Comparison of ENCODE assay signal across 1 fruit fly cellular context in genomic region chr3R:16234745-16235149, dm6.
TF ChIP-seq lines count a peak whose summit lies in the region.

No protein-coding gene starts in this region.

TF ChIP-seq in whole organism, embryonic, 481 proteins besides CTCF, POLR2A, EP300 and RAD21 (continued from another document):
- TF ChIP-seq gfzf (GFP tag; optimal IDR thresholded peaks at IDR 0.05; lab: Kevin White, UChicago) = no peak
- TF ChIP-seq Tbp (GFP tag; optimal IDR thresholded peaks at IDR 0.05; lab: Kevin White, UChicago) = no peak
- no peak for TF ChIP-seq sim (GFP tag; IDR thresholded peaks at IDR 0.05; lab: Robert Waterston, UW)
- TF ChIP-seq PHDP (tag; optimal IDR thresholded peaks at IDR 0.05; lab: Kevin White, UChicago) = peak; percentile 15
- peak; percentile 28 for TF ChIP-seq CG16815 (GFP tag; optimal IDR thresholded peaks at IDR 0.05; lab: Kevin White, UChicago)
- no peak for TF ChIP-seq CG17328 (GFP tag; IDR thresholded peaks at IDR 0.05; lab: Robert Waterston, UW)
- TF ChIP-seq CG10979 (tag; optimal IDR thresholded peaks at IDR 0.05; lab: Kevin White, UChicago) = peak; percentile 70
- TF ChIP-seq hkb (optimal IDR thresholded peaks at IDR 0.05; lab: Kevin White, UChicago) = no peak
- TF ChIP-seq hkb (GFP tag; IDR thresholded peaks at IDR 0.05; lab: Robert Waterston, UW) = no peak
- no peak for TF ChIP-seq CG17568 (GFP tag; optimal IDR thresholded peaks at IDR 0.05; lab: Kevin White, UChicago)
- no peak for TF ChIP-seq cas (GFP tag; IDR thresholded peaks at IDR 0.05; lab: Robert Waterston, UW)
- TF ChIP-seq exex (tag; optimal IDR thresholded peaks at IDR 0.05; lab: Kevin White, UChicago) = no peak
- no peak for TF ChIP-seq chif (GFP tag; optimal IDR thresholded peaks at IDR 0.05; lab: Kevin White, UChicago)
- no peak for TF ChIP-seq CG4360 (GFP tag; IDR thresholded peaks at IDR 0.05; lab: Robert Waterston, UW)
- TF ChIP-seq CG15601 (tag; optimal IDR thresholded peaks at IDR 0.05; lab: Kevin White, UChicago) = peak; percentile 23
- peak; percentile 61 for TF ChIP-seq CoRest (tag; optimal IDR thresholded peaks at IDR 0.05; lab: Kevin White, UChicago)
- TF ChIP-seq D19A (tag; optimal IDR thresholded peaks at IDR 0.05; lab: Kevin White, UChicago) = peak; percentile 97
- TF ChIP-seq jumu (GFP tag; optimal IDR thresholded peaks at IDR 0.05; lab: Kevin White, UChicago) = no peak
- TF ChIP-seq CG13894 (tag; optimal IDR thresholded peaks at IDR 0.05; lab: Kevin White, UChicago) = no peak
- no peak for TF ChIP-seq dm (GFP tag; optimal IDR thresholded peaks at IDR 0.05; lab: Kevin White, UChicago)
- TF ChIP-seq CG9727 (GFP tag; optimal IDR thresholded peaks at IDR 0.05; lab: Kevin White, UChicago) = peak; percentile 56
- TF ChIP-seq CG7786 (GFP tag; optimal IDR thresholded peaks at IDR 0.05; lab: Kevin White, UChicago) = no peak
- TF ChIP-seq CG11696 (GFP tag; IDR thresholded peaks at IDR 0.05; lab: Robert Waterston, UW) = no peak
- TF ChIP-seq amos (GFP tag; IDR thresholded peaks at IDR 0.05; lab: Robert Waterston, UW; ENCODE audit: partially characterized antibody) = no peak
- no peak for TF ChIP-seq knrl (GFP tag; IDR thresholded peaks at IDR 0.05; lab: Robert Waterston, UW; ENCODE audit: partially characterized antibody)
- peak; percentile 34 for TF ChIP-seq Hsf (GFP tag; optimal IDR thresholded peaks at IDR 0.05; lab: Kevin White, UChicago)
- no peak for TF ChIP-seq ab (GFP tag; optimal IDR thresholded peaks at IDR 0.05; lab: Kevin White, UChicago)
- no peak for TF ChIP-seq CG2129 (GFP tag; IDR thresholded peaks at IDR 0.05; lab: Robert Waterston, UW; ENCODE audit: partially characterized antibody)
- TF ChIP-seq phol (tag; optimal IDR thresholded peaks at IDR 0.05; lab: Kevin White, UChicago) = peak; percentile 71
- no peak for TF ChIP-seq CG43689 (GFP tag; IDR thresholded peaks at IDR 0.05; lab: Robert Waterston, UW)
- no peak for TF ChIP-seq ind (GFP tag; optimal IDR thresholded peaks at IDR 0.05; lab: Kevin White, UChicago)
- peak; percentile 2 for TF ChIP-seq slp2 (GFP tag; optimal IDR thresholded peaks at IDR 0.05; lab: Kevin White, UChicago)
- TF ChIP-seq ewg (GFP tag; optimal IDR thresholded peaks at IDR 0.05; lab: Kevin White, UChicago) = peak; percentile 30
- no peak for TF ChIP-seq stc (GFP tag; IDR thresholded peaks at IDR 0.05; lab: Robert Waterston, UW)
- TF ChIP-seq CG17612 (GFP tag; IDR thresholded peaks at IDR 0.05; lab: Robert Waterston, UW) = no peak
- TF ChIP-seq CG15269 (tag; optimal IDR thresholded peaks at IDR 0.05; lab: Kevin White, UChicago) = no peak
- TF ChIP-seq caup (GFP tag; optimal IDR thresholded peaks at IDR 0.05; lab: Kevin White, UChicago; ENCODE audit: severe bottlenecking) = no peak
- no peak for TF ChIP-seq BtbVII (GFP tag; optimal IDR thresholded peaks at IDR 0.05; lab: Kevin White, UChicago)
- TF ChIP-seq dan (GFP tag; IDR thresholded peaks at IDR 0.05; lab: Robert Waterston, UW) = no peak
- TF ChIP-seq bsh (GFP tag; optimal IDR thresholded peaks at IDR 0.05; lab: Kevin White, UChicago) = peak; percentile 33 to 79
- no peak for TF ChIP-seq CG1603 (tag; optimal IDR thresholded peaks at IDR 0.05; lab: Kevin White, UChicago)
- no peak for TF ChIP-seq scrt (GFP tag; optimal IDR thresholded peaks at IDR 0.05; lab: Kevin White, UChicago)
- TF ChIP-seq Opbp (GFP tag; IDR thresholded peaks at IDR 0.05; lab: Robert Waterston, UW; ENCODE audit: partially characterized antibody) = no peak
- no peak for TF ChIP-seq chm (GFP tag; IDR thresholded peaks at IDR 0.05; lab: Robert Waterston, UW)
- TF ChIP-seq stwl (tag; optimal IDR thresholded peaks at IDR 0.05; lab: Kevin White, UChicago) = no peak
- TF ChIP-seq dmrt11E (tag; optimal IDR thresholded peaks at IDR 0.05; lab: Kevin White, UChicago) = peak; percentile 52
- no peak for TF ChIP-seq sob (GFP tag; IDR thresholded peaks at IDR 0.05; lab: Robert Waterston, UW)
- no peak for TF ChIP-seq CG2120 (GFP tag; optimal IDR thresholded peaks at IDR 0.05; lab: Kevin White, UChicago)
- no peak for TF ChIP-seq CG2202 (tag; optimal IDR thresholded peaks at IDR 0.05; lab: Kevin White, UChicago)
- no peak for TF ChIP-seq GATAe (GFP tag; conservative IDR thresholded peaks at IDR 0.05; lab: Robert Waterston, UW)
- no peak for TF ChIP-seq sima (GFP tag; optimal IDR thresholded peaks at IDR 0.05; lab: Kevin White, UChicago)
- TF ChIP-seq sc (optimal IDR thresholded peaks at IDR 0.05; lab: Kevin White, UChicago) = no peak
- TF ChIP-seq sc (GFP tag; optimal IDR thresholded peaks at IDR 0.05; lab: Kevin White, UChicago) = peak; percentile 59
- TF ChIP-seq CG1647 (GFP tag; optimal IDR thresholded peaks at IDR 0.05; lab: Kevin White, UChicago) = no peak
- no peak for TF ChIP-seq ken (GFP tag; IDR thresholded peaks at IDR 0.05; lab: Robert Waterston, UW)
- TF ChIP-seq fu2 (GFP tag; optimal IDR thresholded peaks at IDR 0.05; lab: Kevin White, UChicago) = no peak
- no peak for TF ChIP-seq luna (GFP tag; optimal IDR thresholded peaks at IDR 0.05; lab: Kevin White, UChicago)
- no peak for TF ChIP-seq CG32772 (GFP tag; IDR thresholded peaks at IDR 0.05; lab: Robert Waterston, UW)
- TF ChIP-seq Hmx (GFP tag; optimal IDR thresholded peaks at IDR 0.05; lab: Kevin White, UChicago) = peak; percentile 30
- no peak for TF ChIP-seq B-H2 (GFP tag; optimal IDR thresholded peaks at IDR 0.05; lab: Kevin White, UChicago)
- TF ChIP-seq Max (GFP tag; optimal IDR thresholded peaks at IDR 0.05; lab: Kevin White, UChicago) = peak; percentile 18
- TF ChIP-seq jigr1 (GFP tag; IDR thresholded peaks at IDR 0.05; lab: Robert Waterston, UW) = no peak
- no peak for TF ChIP-seq Bgb (GFP tag; IDR thresholded peaks at IDR 0.05; lab: Robert Waterston, UW; ENCODE audit: partially characterized antibody)
- no peak for TF ChIP-seq Pdp1 (GFP tag; optimal IDR thresholded peaks at IDR 0.05; lab: Kevin White, UChicago)
- TF ChIP-seq pnt (GFP tag; optimal IDR thresholded peaks at IDR 0.05; lab: Kevin White, UChicago) = no peak
- TF ChIP-seq CG9876 (GFP tag; optimal IDR thresholded peaks at IDR 0.05; lab: Kevin White, UChicago) = no peak
- no peak for TF ChIP-seq mam (GFP tag; optimal IDR thresholded peaks at IDR 0.05; lab: Kevin White, UChicago)
- TF ChIP-seq CG10274 (GFP tag; optimal IDR thresholded peaks at IDR 0.05; lab: Kevin White, UChicago) = peak; percentile 32
- TF ChIP-seq CG11504 (tag; optimal IDR thresholded peaks at IDR 0.05; lab: Kevin White, UChicago) = peak; percentile 69
- peak; percentile 53 for TF ChIP-seq CG13424 (tag; optimal IDR thresholded peaks at IDR 0.05; lab: Kevin White, UChicago)
- no peak for TF ChIP-seq lov (optimal IDR thresholded peaks at IDR 0.05; lab: Kevin White, UChicago)
- no peak for TF ChIP-seq lov (GFP tag; IDR thresholded peaks at IDR 0.05; lab: Robert Waterston, UW)
- TF ChIP-seq dysf (GFP tag; IDR thresholded peaks at IDR 0.05; lab: Robert Waterston, UW) = no peak
- TF ChIP-seq CG12744 (GFP tag; optimal IDR thresholded peaks at IDR 0.05; lab: Kevin White, UChicago) = no peak
- TF ChIP-seq Hmr (GFP tag; optimal IDR thresholded peaks at IDR 0.05; lab: Kevin White, UChicago) = no peak
- TF ChIP-seq crol (GFP tag; IDR thresholded peaks at IDR 0.05; lab: Robert Waterston, UW) = no peak
- peak; percentile 26 for TF ChIP-seq bcd (GFP tag; optimal IDR thresholded peaks at IDR 0.05; lab: Kevin White, UChicago)
- no peak for TF ChIP-seq otp (GFP tag; IDR thresholded peaks at IDR 0.05; lab: Robert Waterston, UW)
- no peak for TF ChIP-seq D (optimal IDR thresholded peaks at IDR 0.05; lab: Kevin White, UChicago)
- TF ChIP-seq D (GFP tag; optimal IDR thresholded peaks at IDR 0.05; lab: Kevin White, UChicago) = peak; percentile 54
- TF ChIP-seq CG7372 (GFP tag; IDR thresholded peaks at IDR 0.05; lab: Robert Waterston, UW) = no peak
- no peak for TF ChIP-seq sqz (GFP tag; optimal IDR thresholded peaks at IDR 0.05; lab: Kevin White, UChicago)
- TF ChIP-seq NC2β (GFP tag; optimal IDR thresholded peaks at IDR 0.05; lab: Kevin White, UChicago) = no peak
- TF ChIP-seq CG11398 (GFP tag; optimal IDR thresholded peaks at IDR 0.05; lab: Kevin White, UChicago) = no peak
- no peak for TF ChIP-seq C15 (GFP tag; IDR thresholded peaks at IDR 0.05; lab: Robert Waterston, UW)
- TF ChIP-seq CkIIα-i1 (GFP tag; IDR thresholded peaks at IDR 0.05; lab: Robert Waterston, UW) = no peak
- TF ChIP-seq ato (GFP tag; IDR thresholded peaks at IDR 0.05; lab: Robert Waterston, UW; ENCODE audit: partially characterized antibody) = no peak
- no peak for TF ChIP-seq vnd (GFP tag; IDR thresholded peaks at IDR 0.05; lab: Robert Waterston, UW; ENCODE audit: partially characterized antibody)
- no peak for TF ChIP-seq nerfin-2 (GFP tag; IDR thresholded peaks at IDR 0.05; lab: Robert Waterston, UW; ENCODE audit: partially characterized antibody)
- TF ChIP-seq pros (GFP tag; optimal IDR thresholded peaks at IDR 0.05; lab: Kevin White, UChicago) = no peak
- no peak for TF ChIP-seq crp (GFP tag; optimal IDR thresholded peaks at IDR 0.05; lab: Kevin White, UChicago)
- TF ChIP-seq CG4730 (GFP tag; IDR thresholded peaks at IDR 0.05; lab: Robert Waterston, UW) = no peak
- peak; percentile 62 for TF ChIP-seq CG14710 (tag; optimal IDR thresholded peaks at IDR 0.05; lab: Kevin White, UChicago)
- TF ChIP-seq Spps (tag; optimal IDR thresholded peaks at IDR 0.05; lab: Kevin White, UChicago) = no peak
- no peak for TF ChIP-seq croc (GFP tag; conservative IDR thresholded peaks at IDR 0.05; lab: Robert Waterston, UW)
- TF ChIP-seq eyg (GFP tag; optimal IDR thresholded peaks at IDR 0.05; lab: Kevin White, UChicago) = no peak
- no peak for TF ChIP-seq emc (GFP tag; optimal IDR thresholded peaks at IDR 0.05; lab: Kevin White, UChicago)
- peak; percentile 6 for TF ChIP-seq CG30431 (GFP tag; optimal IDR thresholded peaks at IDR 0.05; lab: Kevin White, UChicago)
- TF ChIP-seq CG11456 (GFP tag; IDR thresholded peaks at IDR 0.05; lab: Robert Waterston, UW) = no peak
- TF ChIP-seq CG9609 (GFP tag; optimal IDR thresholded peaks at IDR 0.05; lab: Kevin White, UChicago) = no peak
- TF ChIP-seq z (GFP tag; IDR thresholded peaks at IDR 0.05; lab: Robert Waterston, UW) = no peak
- no peak for TF ChIP-seq Lim3 (GFP tag; IDR thresholded peaks at IDR 0.05; lab: Robert Waterston, UW)
- no peak for TF ChIP-seq ac (GFP tag; optimal IDR thresholded peaks at IDR 0.05; lab: Kevin White, UChicago)
- no peak for TF ChIP-seq HmgD (GFP tag; optimal IDR thresholded peaks at IDR 0.05; lab: Kevin White, UChicago)
- peak; percentile 33 for TF ChIP-seq CG10147 (GFP tag; optimal IDR thresholded peaks at IDR 0.05; lab: Kevin White, UChicago)
- TF ChIP-seq Sin3A (optimal IDR thresholded peaks at IDR 0.05; lab: Kevin White, UChicago) = no peak
- TF ChIP-seq rib (GFP tag; IDR thresholded peaks at IDR 0.05; lab: Robert Waterston, UW) = no peak
- TF ChIP-seq CG14441 (GFP tag; IDR thresholded peaks at IDR 0.05; lab: Robert Waterston, UW) = no peak
- TF ChIP-seq Mes4 (GFP tag; optimal IDR thresholded peaks at IDR 0.05; lab: Kevin White, UChicago) = no peak
